Fruit fly (Drosophila melanogaster) whole organism, adult: ENCODE data around the gene drongo.
A peak's percentile ranks its signal among the peaks of the same experiment; 100 is the strongest.

ENCODE experiments used
- CG11617 ChIP-seq: fragments of 200-800 bp; sonication (Bioruptor generic); optimal IDR thresholded peaks from 2 replicates; lab custom pipeline; 2017; ENCODE audit warnings: mild to moderate bottlenecking, missing biosample characterization, missing genetic modification reagents, missing genetic modification characterization
- CG12768 ChIP-seq: fragments of 200-800 bp; sonication (Bioruptor generic); optimal IDR thresholded peaks from 2 replicates; lab custom pipeline; 2017; ENCODE audit warnings: missing biosample characterization, missing genetic modification characterization, mild to moderate bottlenecking, moderate library complexity, missing genetic modification reagents
- CG14711 ChIP-seq: fragments of 200-800 bp; sonication (Bioruptor generic); optimal IDR thresholded peaks from 2 replicates; lab custom pipeline; 2018; ENCODE audit warnings: missing biosample characterization, mild to moderate bottlenecking, missing genetic modification characterization, moderate library complexity
- CG1620 ChIP-seq: fragments of 200-800 bp; sonication (Bioruptor generic); optimal IDR thresholded peaks from 2 replicates; lab custom pipeline; 2016; ENCODE audit warnings: missing biosample characterization, missing genetic modification characterization
- CG33017 ChIP-seq: fragments of 200-800 bp; sonication (Bioruptor generic); optimal IDR thresholded peaks from 2 replicates; lab custom pipeline; 2018; ENCODE audit warnings: missing biosample characterization, mild to moderate bottlenecking, missing genetic modification characterization, moderate library complexity
- CG5204 ChIP-seq: fragments of 200-800 bp; sonication (Bioruptor generic); optimal IDR thresholded peaks from 2 replicates; lab custom pipeline; 2016; ENCODE audit warnings: missing biosample characterization, missing genetic modification characterization
- CG7045 ChIP-seq: fragments of 200-800 bp; sonication (Bioruptor generic); optimal IDR thresholded peaks from 2 replicates; lab custom pipeline; 2017; ENCODE audit warnings: missing biosample characterization, mild to moderate bottlenecking, missing genetic modification characterization
- CG7101 ChIP-seq: fragments of 200-800 bp; sonication (Bioruptor generic); optimal IDR thresholded peaks from 2 replicates; lab custom pipeline; 2018; ENCODE audit warnings: missing biosample characterization, mild to moderate bottlenecking, missing genetic modification characterization, moderate library complexity
- Clk ChIP-seq: fragments of 200-800 bp; sonication (Bioruptor generic); optimal IDR thresholded peaks from 2 replicates; lab custom pipeline; 2017; ENCODE audit warnings: missing biosample characterization, missing genetic modification characterization
- Crg-1 ChIP-seq: fragments of 200-800 bp; sonication (Bioruptor generic); optimal IDR thresholded peaks from 2 replicates; lab custom pipeline; 2016; ENCODE audit warnings: missing biosample characterization, missing genetic modification characterization
- Hr96 ChIP-seq: fragments of 200-800 bp; sonication (Bioruptor generic); optimal IDR thresholded peaks from 2 replicates; lab custom pipeline; 2016; ENCODE audit warnings: missing biosample characterization, missing genetic modification characterization
- Mnt ChIP-seq: fragments of 200-800 bp; sonication (Bioruptor generic); optimal IDR thresholded peaks from 2 replicates; lab custom pipeline; 2016; ENCODE audit warnings: missing biosample characterization, mild to moderate bottlenecking, missing genetic modification characterization
- bab1 ChIP-seq: fragments of 200-800 bp; sonication (Bioruptor generic); optimal IDR thresholded peaks from 3 replicates; lab custom pipeline; 2019; ENCODE audit warnings: missing biosample characterization, mild to moderate bottlenecking, missing genetic modification characterization, moderate library complexity
- cic ChIP-seq: fragments of 200-800 bp; sonication (Bioruptor generic); optimal IDR thresholded peaks from 2 replicates; lab custom pipeline; 2017; ENCODE audit warnings: missing biosample characterization, mild to moderate bottlenecking, missing genetic modification characterization, moderate library complexity
- cnc ChIP-seq, 2 experiments: fragments of >200 bp; optimal IDR thresholded peaks; 2 replicates each; lab custom pipeline; 2017
- kay ChIP-seq: fragments of 200-800 bp; sonication (Bioruptor generic); peaks from one replicate; lab custom pipeline; 2016; ENCODE audit warnings: missing biosample characterization, missing genetic modification characterization, borderline replicate concordance
- ovo ChIP-seq: fragments of 200-800 bp; sonication (Bioruptor generic); optimal IDR thresholded peaks from 2 replicates; lab custom pipeline; 2016; ENCODE audit warnings: missing biosample characterization, missing genetic modification characterization
- pad ChIP-seq: fragments of 200-800 bp; sonication (Bioruptor generic); optimal IDR thresholded peaks from 3 replicates; lab custom pipeline; 2017; ENCODE audit warnings: missing biosample characterization, missing genetic modification characterization, mild to moderate bottlenecking, moderate library complexity, missing genetic modification reagents
- tj ChIP-seq: fragments of 200-800 bp; sonication (Bioruptor generic); optimal IDR thresholded peaks from 3 replicates; lab custom pipeline; 2017; ENCODE audit warnings: missing biosample characterization, mild to moderate bottlenecking, missing genetic modification characterization, moderate library complexity
- toe ChIP-seq: fragments of 200-800 bp; sonication (Bioruptor generic); optimal IDR thresholded peaks from 2 replicates; lab custom pipeline; 2016; ENCODE audit warnings: missing biosample characterization, missing genetic modification characterization

Gene drongo

DNA sequence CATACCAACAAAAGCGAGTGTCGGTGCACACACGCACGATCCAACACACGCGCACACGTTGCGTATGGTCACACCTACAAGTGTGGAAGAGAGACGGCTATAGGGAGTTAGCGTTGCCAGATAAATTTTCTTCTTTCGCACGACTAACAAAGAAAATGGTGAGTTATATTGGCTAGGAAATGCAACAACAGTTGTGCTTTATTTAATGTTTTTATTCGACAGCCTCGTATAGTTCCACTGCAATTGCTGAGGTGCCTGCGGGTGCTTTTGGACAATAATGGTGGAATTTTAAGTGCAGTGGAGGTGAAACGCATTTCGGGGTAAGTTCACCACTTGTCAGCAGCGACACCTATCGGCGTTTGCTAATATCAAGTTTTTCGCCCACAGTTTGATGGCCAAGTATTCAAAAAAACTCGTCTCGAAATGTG, 20.6 kb upstream of the drongo start:
- no peak for TF ChIP-seq kay (GFP tag; lab: Kevin White, UChicago)
- TF ChIP-seq Mnt (GFP tag; lab: Kevin White, UChicago) = peak; percentile 68
- no peak for TF ChIP-seq CG33017
- no peak for TF ChIP-seq CG14711
- TF ChIP-seq cic = peak; percentile 7
- peak; percentile 10 for TF ChIP-seq CG7101
- no peak for TF ChIP-seq ovo (GFP tag; lab: Kevin White, UChicago)
- no peak for TF ChIP-seq tj (GFP tag; lab: Kevin White, UChicago)
- peak; percentile 1 for TF ChIP-seq CG1620
- TF ChIP-seq Hr96 (GFP tag; lab: Kevin White, UChicago) = peak; percentile 29
- no peak for TF ChIP-seq CG5204 (GFP tag; lab: Kevin White, UChicago)
- TF ChIP-seq Crg-1 (GFP tag; lab: Kevin White, UChicago) = peak; percentile 61
- TF ChIP-seq toe (GFP tag; lab: Kevin White, UChicago) = peak; percentile 26
- no peak for TF ChIP-seq CG11617

- TF ChIP-seq CG12768 (peak; percentile 46), toe (GFP tag; lab: Kevin White, UChicago) (peak; percentile 57), CG7045 (GFP tag; lab: Kevin White, UChicago) (peak; percentile 65), CG14711 (no peak), CG33017 (no peak), kay (GFP tag; lab: Kevin White, UChicago) (no peak), cic (peak; percentile 0), CG5204 (GFP tag; lab: Kevin White, UChicago) (peak; percentile 63), Crg-1 (GFP tag; lab: Kevin White, UChicago) (no peak), pad (GFP tag; lab: Kevin White, UChicago) (peak; percentile 42), tj (GFP tag; lab: Kevin White, UChicago) (peak; percentile 9), cnc (optimal IDR thresholded peaks at IDR 0.05; lab: Kevin White, UChicago) (no peak), ovo (GFP tag; lab: Kevin White, UChicago) (no peak), Hr96 (GFP tag; lab: Kevin White, UChicago) (peak; percentile 77), Mnt (GFP tag; lab: Kevin White, UChicago) (peak; percentile 50), CG7101 (peak; percentile 52), bab1 (GFP tag; lab: Kevin White, UChicago) (peak; percentile 29), CG1620 (peak; percentile 51), Clk (peak; percentile 38), CG11617 (peak; percentile 68)
Observed at dm6 chr2L:870749-871418, 20.0 kb upstream of the drongo start.

- no peak for TF ChIP-seq kay (GFP tag; lab: Kevin White, UChicago)
- TF ChIP-seq CG11617 = no peak
- TF ChIP-seq Hr96 (GFP tag; lab: Kevin White, UChicago) = no peak
- no peak for TF ChIP-seq CG1620
- TF ChIP-seq Crg-1 (GFP tag; lab: Kevin White, UChicago) = no peak
- TF ChIP-seq CG7045 (GFP tag; lab: Kevin White, UChicago) = no peak
- TF ChIP-seq pad (GFP tag; lab: Kevin White, UChicago) = no peak
- TF ChIP-seq Clk = no peak
- no peak for TF ChIP-seq CG14711
- no peak for TF ChIP-seq CG5204 (GFP tag; lab: Kevin White, UChicago)
- TF ChIP-seq CG33017 = no peak
- TF ChIP-seq CG12768 = no peak
- TF ChIP-seq CG7101 = no peak
- no peak for TF ChIP-seq Mnt (GFP tag; lab: Kevin White, UChicago)
- TF ChIP-seq toe (GFP tag; lab: Kevin White, UChicago) = no peak
- TF ChIP-seq ovo (GFP tag; lab: Kevin White, UChicago) = no peak
Observed at dm6 chr2L:870285-870684, 19.4 kb upstream of the drongo start, which contains the start of gene PNUTS. TSS of gene PNUTS (plus strand) at chr2L:870465.

DNA sequence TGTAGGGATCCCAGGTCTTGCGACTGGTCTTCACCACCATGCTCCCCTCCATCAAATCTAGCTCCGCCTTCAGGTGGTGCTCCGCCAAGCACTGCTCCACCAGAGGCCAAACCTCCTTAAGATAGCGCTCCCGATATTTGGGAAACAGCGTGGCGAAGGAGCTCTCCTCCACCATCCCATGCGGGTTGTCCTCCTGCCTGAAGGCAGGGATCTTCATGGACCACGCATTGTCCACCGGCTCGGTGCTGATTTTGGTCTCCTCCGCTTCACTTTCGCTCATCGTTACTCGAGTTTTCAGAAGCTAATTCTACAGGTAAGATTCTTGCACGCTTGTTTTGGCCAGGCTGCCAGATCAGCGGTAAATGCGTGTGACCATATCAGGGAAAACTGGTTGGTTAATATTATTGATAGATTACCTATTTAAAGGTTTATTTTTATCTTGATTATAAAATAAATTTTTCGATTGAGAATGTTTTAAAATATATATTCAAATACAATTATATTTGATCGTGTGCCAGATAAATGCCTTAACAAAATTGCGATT, 18.7 kb upstream of the drongo start, which contains the start of gene dbe:
Gene dbe (minus strand): TSS at position 361 of the 544 bp plus-strand sequence.
- no peak for TF ChIP-seq Clk
- peak; percentile 55 for TF ChIP-seq Mnt (GFP tag; lab: Kevin White, UChicago)
- TF ChIP-seq Crg-1 (GFP tag; lab: Kevin White, UChicago) = no peak
- TF ChIP-seq Hr96 (GFP tag; lab: Kevin White, UChicago) = no peak
- no peak for TF ChIP-seq ovo (GFP tag; lab: Kevin White, UChicago)
- peak; percentile 7 for TF ChIP-seq CG7101
- no peak for TF ChIP-seq cic
- peak; percentile 1 for TF ChIP-seq bab1 (GFP tag; lab: Kevin White, UChicago)
- TF ChIP-seq CG12768 = no peak
- no peak for TF ChIP-seq CG1620
- no peak for TF ChIP-seq pad (GFP tag; lab: Kevin White, UChicago)
- TF ChIP-seq toe (GFP tag; lab: Kevin White, UChicago) = no peak
- peak; percentile 24 for TF ChIP-seq CG14711
- TF ChIP-seq CG33017 = peak; percentile 18
- TF ChIP-seq tj (GFP tag; lab: Kevin White, UChicago) = no peak
- TF ChIP-seq CG7045 (GFP tag; lab: Kevin White, UChicago) = no peak
- no peak for TF ChIP-seq CG11617
- no peak for TF ChIP-seq cnc (optimal IDR thresholded peaks at IDR 0.05; lab: Kevin White, UChicago)
- TF ChIP-seq CG5204 (GFP tag; lab: Kevin White, UChicago) = no peak
- no peak for TF ChIP-seq kay (GFP tag; lab: Kevin White, UChicago)

- no peak for TF ChIP-seq cic
Observed at dm6 chr2L:868961-869360, 18.1 kb upstream of the drongo start.
